Worm (Caenorhabditis elegans): ENCODE results near the gene ddx-17.

ddx-17 gene

ce11 chrV:14023074-14023473 lies 11.2 kb upstream of the ddx-17 start, which contains the start of gene T08G5.15:
Gene T08G5.15, minus strand, starts transcription at chrV:14023174.
- TF ChIP-seq blmp-1 (tag; optimal IDR thresholded peaks at IDR 0.05) = no peak
- TF ChIP-seq unc-120 (tag; optimal IDR thresholded peaks at IDR 0.05; ENCODE audit: poor library complexity, severe bottlenecking) = no peak
- TF ChIP-seq pha-4 (tag; optimal IDR thresholded peaks at IDR 0.05) = no peak
- TF ChIP-seq nhr-76 (tag; optimal IDR thresholded peaks at IDR 0.05) = no peak
- no peak for TF ChIP-seq ztf-11 (tag; optimal IDR thresholded peaks at IDR 0.05)
- TF ChIP-seq lin-13 (tag; optimal IDR thresholded peaks at IDR 0.05) = no peak
- TF ChIP-seq tbx-8 (GFP tag; optimal IDR thresholded peaks at IDR 0.05) = no peak

DNA sequence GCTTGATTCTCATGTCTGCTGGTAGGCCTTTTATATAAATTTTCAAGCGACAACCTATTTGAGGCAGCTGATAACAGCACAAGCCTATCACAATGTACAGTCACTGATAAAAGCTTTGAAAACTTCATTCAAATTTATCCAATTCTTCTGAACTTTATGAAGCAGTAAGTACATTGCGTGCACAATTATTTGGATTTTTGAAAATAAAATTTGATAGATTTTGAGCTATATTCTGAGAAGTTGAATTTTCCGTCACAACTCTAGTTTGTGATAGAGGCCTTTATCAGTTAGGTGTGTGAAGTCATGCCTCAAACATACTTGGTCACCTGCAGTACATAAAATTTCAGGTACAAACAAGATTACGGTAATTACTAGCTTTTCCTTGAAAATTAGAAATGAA lies 6.8 kb upstream of the ddx-17 start, which contains the start of the genes mtl-2 and T08G5.1:
mtl-2 (minus strand) TSS at position 34 of the 400 bp plus-strand sequence.
T08G5.1 (plus strand) TSS at position 127 of the 400 bp plus-strand sequence.
- TF ChIP-seq tbx-8 (GFP tag; optimal IDR thresholded peaks at IDR 0.05) = no peak
- TF ChIP-seq sem-2 (GFP tag; optimal IDR thresholded peaks at IDR 0.05) = no peak
- TF ChIP-seq nhr-28 (tag; optimal IDR thresholded peaks at IDR 0.05) = no peak
- no peak for TF ChIP-seq unc-62 (GFP tag; optimal IDR thresholded peaks at IDR 0.05)
- no peak for TF ChIP-seq M03D4.4 (tag; optimal IDR thresholded peaks at IDR 0.05)
- TF ChIP-seq mab-5 (tag; optimal IDR thresholded peaks at IDR 0.05) = no peak

DNA sequence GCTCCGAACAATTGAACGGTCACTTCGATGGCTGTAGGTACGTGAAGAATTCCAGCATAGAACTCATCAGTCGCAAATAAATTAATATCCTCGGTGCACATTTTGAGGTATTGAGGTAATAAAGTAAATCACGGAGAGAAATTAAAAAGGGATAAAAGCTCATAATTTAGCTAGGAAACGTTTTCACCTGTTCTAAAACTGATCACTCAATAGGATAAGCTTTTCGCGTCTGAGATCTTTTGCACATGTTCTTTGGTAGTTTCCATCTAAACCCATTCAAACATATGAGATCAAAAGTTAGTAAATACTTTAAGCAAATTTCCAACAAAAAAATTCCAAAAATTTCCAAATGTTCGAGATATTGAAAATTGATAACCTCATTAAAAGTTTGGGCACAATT lies 5.6 kb upstream of the ddx-17 start, which contains the start of gene srh-308:
srh-308 (minus strand) TSS at position 101 of the 400 bp plus-strand sequence.
- TF ChIP-seq ceh-83 (GFP tag; optimal IDR thresholded peaks at IDR 0.05) (no peak), M03D4.4 (tag; optimal IDR thresholded peaks at IDR 0.05) (no peak), cnd-1 (tag; optimal IDR thresholded peaks at IDR 0.05) (no peak)

- TF ChIP-seq ceh-39 (tag; optimal IDR thresholded peaks at IDR 0.05) (no peak), ceh-83 (GFP tag; optimal IDR thresholded peaks at IDR 0.05) (no peak), unc-39 (tag; optimal IDR thresholded peaks at IDR 0.05) (no peak), sem-2 (GFP tag; optimal IDR thresholded peaks at IDR 0.05) (no peak)
These were observed 2.5 kb upstream of the ddx-17 start, which contains the start of gene end-3 for ce11 chrV:14014395-14014794. Gene end-3, plus strand, starts transcription at chrV:14014695.

- no peak for TF ChIP-seq snpc-4 (tag; optimal IDR thresholded peaks at IDR 0.05)
- TF ChIP-seq ces-1 (GFP tag; optimal IDR thresholded peaks at IDR 0.05) = no peak
- no peak for TF ChIP-seq tbx-8 (GFP tag; optimal IDR thresholded peaks at IDR 0.05)
These were observed 1.8 kb upstream of the ddx-17 start for ce11 chrV:14013638-14014037.

- TF ChIP-seq elt-3 (tag; optimal IDR thresholded peaks at IDR 0.05) (no peak), sem-2 (GFP tag; optimal IDR thresholded peaks at IDR 0.05) (peak; percentile 13)
These were observed 425 bp downstream of the ddx-17 start for ce11 chrV:14011427-14011826.

ce11 chrV:14010021-14010420 lies 1.8 kb downstream of the ddx-17 start:
- TF ChIP-seq ceh-83 (GFP tag; optimal IDR thresholded peaks at IDR 0.05) (no peak), elt-3 (tag; optimal IDR thresholded peaks at IDR 0.05) (no peak), zip-8 (tag; optimal IDR thresholded peaks at IDR 0.05) (no peak)

ce11 chrV:14008353-14008859 lies 3.4 kb downstream of the ddx-17 start:
- TF ChIP-seq lin-32 (GFP tag; optimal IDR thresholded peaks at IDR 0.05) = no peak
- no peak for TF ChIP-seq ceh-43 (GFP tag; optimal IDR thresholded peaks at IDR 0.05)
- no peak for TF ChIP-seq unc-39 (tag; optimal IDR thresholded peaks at IDR 0.05)
- TF ChIP-seq mab-5 (tag; optimal IDR thresholded peaks at IDR 0.05) = no peak
- TF ChIP-seq cnd-1 (tag; optimal IDR thresholded peaks at IDR 0.05) = no peak
- TF ChIP-seq sptf-1 (tag; optimal IDR thresholded peaks at IDR 0.05) = no peak
- TF ChIP-seq elt-1 (tag; optimal IDR thresholded peaks at IDR 0.05; ENCODE audit: borderline replicate concordance, insufficient read depth) = no peak
- no peak for TF ChIP-seq lin-13 (tag; optimal IDR thresholded peaks at IDR 0.05)
- TF ChIP-seq lsy-2 (tag; optimal IDR thresholded peaks at IDR 0.05) = no peak
- TF ChIP-seq M03D4.4 (tag; optimal IDR thresholded peaks at IDR 0.05) = no peak
- TF ChIP-seq pha-4 (tag; optimal IDR thresholded peaks at IDR 0.05) = no peak
- TF ChIP-seq zip-8 (tag; optimal IDR thresholded peaks at IDR 0.05) = no peak
- TF ChIP-seq unc-62 (GFP tag; optimal IDR thresholded peaks at IDR 0.05) = no peak
- no peak for TF ChIP-seq ztf-11 (tag; optimal IDR thresholded peaks at IDR 0.05)
- no peak for TF ChIP-seq elt-3 (tag; optimal IDR thresholded peaks at IDR 0.05)
- no peak for TF ChIP-seq tbx-8 (GFP tag; optimal IDR thresholded peaks at IDR 0.05)
- TF ChIP-seq mep-1 (tag; optimal IDR thresholded peaks at IDR 0.05) = no peak
- TF ChIP-seq flh-1 (GFP tag; optimal IDR thresholded peaks at IDR 0.05) = no peak
- no peak for TF ChIP-seq snpc-4 (tag; optimal IDR thresholded peaks at IDR 0.05)
